Fruit fly (Drosophila melanogaster): ENCODE results near the gene CG11786.

The CG11786 gene

DNA sequence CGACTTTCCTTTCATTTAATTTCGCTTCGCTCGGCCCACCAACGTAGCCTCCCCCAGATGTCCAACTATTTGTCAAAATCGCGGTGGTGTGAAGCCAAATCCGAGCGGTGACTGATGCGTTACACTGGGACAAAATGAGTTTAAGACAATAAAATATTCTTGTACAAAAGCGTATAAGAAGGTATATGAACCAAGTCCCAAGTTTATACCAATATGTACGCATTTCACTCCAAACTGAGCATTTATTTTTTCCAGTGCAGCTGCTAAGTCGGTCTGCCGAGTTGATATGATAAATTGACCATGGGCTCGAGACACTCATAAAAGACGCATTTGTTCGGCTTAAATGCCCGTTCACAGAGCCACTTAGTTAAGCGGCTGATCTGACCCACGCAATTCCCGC, 41.4 kb upstream of the CG11786 start (continued):
- TF ChIP-seq CG1603 (tag; optimal IDR thresholded peaks at IDR 0.05) (peak; percentile 57), Asciz (GFP tag; optimal IDR thresholded peaks at IDR 0.05) (peak; percentile 16), CG12236 (GFP tag; optimal IDR thresholded peaks at IDR 0.05) (no peak), CG2875 (GFP tag; optimal IDR thresholded peaks at IDR 0.05) (peak; percentile 1), Kr (GFP tag; optimal IDR thresholded peaks at IDR 0.05) (no peak), grau (tag; optimal IDR thresholded peaks at IDR 0.05) (peak; percentile 47), CG3281 (GFP tag; optimal IDR thresholded peaks at IDR 0.05) (peak; percentile 22), CG15269 (tag; optimal IDR thresholded peaks at IDR 0.05) (peak; percentile 66), ab (GFP tag; optimal IDR thresholded peaks at IDR 0.05) (no peak), fd64A (GFP tag; optimal IDR thresholded peaks at IDR 0.05) (no peak), CG12219 (GFP tag; optimal IDR thresholded peaks at IDR 0.05) (peak; percentile 49), D19B (GFP tag; optimal IDR thresholded peaks at IDR 0.05) (no peak), kni (GFP tag; optimal IDR thresholded peaks at IDR 0.05) (no peak), lmd (GFP tag; IDR thresholded peaks at IDR 0.05) (peak; percentile 76), Deaf1 (tag; optimal IDR thresholded peaks at IDR 0.05) (no peak), abd-A (tag; optimal IDR thresholded peaks at IDR 0.05) (no peak), Dip2 (GFP tag; IDR thresholded peaks at IDR 0.05) (no peak), NFAT (GFP tag; IDR thresholded peaks at IDR 0.05) (no peak), CG2889 (GFP tag; IDR thresholded peaks at IDR 0.05) (no peak), Trl (optimal IDR thresholded peaks at IDR 0.05) (no peak), Trl (GFP tag; optimal IDR thresholded peaks at IDR 0.05) (peak; percentile 6), Max (GFP tag; optimal IDR thresholded peaks at IDR 0.05) (no peak), CG6175 (GFP tag; IDR thresholded peaks at IDR 0.05) (no peak), ap (GFP tag; IDR thresholded peaks at IDR 0.05) (no peak), CG7271 (tag; optimal IDR thresholded peaks at IDR 0.05) (no peak), CG9817 (tag; optimal IDR thresholded peaks at IDR 0.05) (peak; percentile 32), MBD-R2 (GFP tag; IDR thresholded peaks at IDR 0.05) (no peak; the same call in 1 of the 2 replicates), schlank (tag; optimal IDR thresholded peaks at IDR 0.05) (no peak), tup (GFP tag; optimal IDR thresholded peaks at IDR 0.05) (no peak), CG11695 (GFP tag; IDR thresholded peaks at IDR 0.05) (no peak), gfzf (GFP tag; optimal IDR thresholded peaks at IDR 0.05) (no peak), cwo (GFP tag; optimal IDR thresholded peaks at IDR 0.05) (peak; percentile 51), CoRest (tag; optimal IDR thresholded peaks at IDR 0.05) (peak; percentile 43), Fer1 (GFP tag; optimal IDR thresholded peaks at IDR 0.05) (no peak), CG4730 (GFP tag; IDR thresholded peaks at IDR 0.05) (peak; percentile 31; the same call in 1 of the 2 replicates), CG2199 (GFP tag; IDR thresholded peaks at IDR 0.05) (peak; percentile 20; the same call in 1 of the 3 replicates), nmo (GFP tag; optimal IDR thresholded peaks at IDR 0.05) (peak; percentile 70), crp (GFP tag; optimal IDR thresholded peaks at IDR 0.05) (no peak), pan (optimal IDR thresholded peaks at IDR 0.05) (no peak), pan (GFP tag; optimal IDR thresholded peaks at IDR 0.05 in 1 of 2, IDR thresholded peaks at IDR 0.05 in 1 of 2) (peak in 1 of 2 experiments; percentile 66), CG11093 (GFP tag; IDR thresholded peaks at IDR 0.05) (no peak), CG14860 (GFP tag; IDR thresholded peaks at IDR 0.05; ENCODE audit: partially characterized antibody) (no peak), ken (GFP tag; IDR thresholded peaks at IDR 0.05) (no peak), CG3163 (GFP tag; optimal IDR thresholded peaks at IDR 0.05) (peak; percentile 13), crol (GFP tag; IDR thresholded peaks at IDR 0.05) (no peak), vvl (GFP tag; IDR thresholded peaks at IDR 0.05) (peak; percentile 51), BEAF-32 (GFP tag; optimal IDR thresholded peaks at IDR 0.05) (no peak), fd3F (GFP tag; optimal IDR thresholded peaks at IDR 0.05) (no peak), NC2α (GFP tag; optimal IDR thresholded peaks at IDR 0.05) (no peak), run (tag; optimal IDR thresholded peaks at IDR 0.05) (no peak), ERR (GFP tag; optimal IDR thresholded peaks at IDR 0.05) (no peak), CG1647 (GFP tag; optimal IDR thresholded peaks at IDR 0.05) (peak; percentile 30)

Measured in whole organism, embryonic.